Worm (Caenorhabditis elegans): ENCODE measurements around the gene cnc-4.

- no peak for TF ChIP-seq unc-62 (GFP tag; optimal IDR thresholded peaks at IDR 0.05)
- no peak for TF ChIP-seq zag-1 (tag; optimal IDR thresholded peaks at IDR 0.05)
- TF ChIP-seq R02D3.7 (tag; optimal IDR thresholded peaks at IDR 0.05): no peak
Measured at ce11 chrV:1454762-1455161, 7.8 kb downstream of the cnc-4 start, which contains the start of gene chil-14.

Measured in whole organism, L2 larva.